Worm (Caenorhabditis elegans): ENCODE results near the gene F44D12.2.
"Not testable (repeated sequence)": the region's sequence is repeated elsewhere in the genome, so short reads cannot be mapped to it uniquely, and the experiment has no call there.

- TF ChIP-seq unc-62 (GFP tag; optimal IDR thresholded peaks at IDR 0.05); unc-39 (tag; optimal IDR thresholded peaks at IDR 0.05); ztf-4 (tag; optimal IDR thresholded peaks at IDR 0.05); ama-1 (optimal IDR thresholded peaks at IDR 0.05); nhr-11 (tag; optimal IDR thresholded peaks at IDR 0.05); elt-3 (tag; optimal IDR thresholded peaks at IDR 0.05); nhr-23 (tag; optimal IDR thresholded peaks at IDR 0.05); lin-13 (GFP tag; optimal IDR thresholded peaks at IDR 0.05); nhr-10 (tag; optimal IDR thresholded peaks at IDR 0.05); ztf-11 (tag; optimal IDR thresholded peaks at IDR 0.05); nhr-237 (tag; optimal IDR thresholded peaks at IDR 0.05): not testable (repeated sequence)
These were observed 11.2 kb upstream of the F44D12.2 start, which contains the start of the genes F44D12.16 and msd-2 for ce11 chrIV:10028779-10029178.

All from whole organism, L2 larva.